Fruit fly (Drosophila melanogaster): ENCODE results near the gene Tm2.

- TF ChIP-seq gl (tag; optimal IDR thresholded peaks at IDR 0.05) = no peak
- TF ChIP-seq CG34367 (tag; optimal IDR thresholded peaks at IDR 0.05) = no peak
- TF ChIP-seq EcR (GFP tag; optimal IDR thresholded peaks at IDR 0.05) = no peak
- no peak for TF ChIP-seq CG32121 (GFP tag; IDR thresholded peaks at IDR 0.05)
- no peak for TF ChIP-seq CG13204 (GFP tag; optimal IDR thresholded peaks at IDR 0.05)
- no peak for TF ChIP-seq Pif1A (GFP tag; optimal IDR thresholded peaks at IDR 0.05)
- TF ChIP-seq CG8301 (tag; optimal IDR thresholded peaks at IDR 0.05) = no peak
- no peak for TF ChIP-seq CG14655 (GFP tag; optimal IDR thresholded peaks at IDR 0.05)
- no peak for TF ChIP-seq Snoo (tag; optimal IDR thresholded peaks at IDR 0.05)
Measured at dm6 chr3R:15310695-15311094, 702 bp downstream of the Tm2 start.

Data from whole organism, pupa.